Worm (Caenorhabditis elegans) whole organism, mixed stage, embryonic: ENCODE data around the gene C07D10.5.

ENCODE experiments used
- drap-1 ChIP-seq: fragments of 200-800 bp; sonication (Bioruptor generic); optimal IDR thresholded peaks from 3 replicates; lab custom pipeline; 2018; ENCODE audit warnings: mild to moderate bottlenecking, missing genetic modification characterization, missing compliant biosample characterization
- elt-3 ChIP-seq: fragments of 150-350 bp; optimal IDR thresholded peaks from 2 replicates; lab custom pipeline; 2014; ENCODE audit warnings: missing biosample characterization, missing genetic modification characterization
- nhr-237 ChIP-seq: fragments of 150-350 bp; optimal IDR thresholded peaks from 2 replicates; lab custom pipeline; 2014; ENCODE audit warnings: missing biosample characterization, missing genetic modification characterization
- pha-4 ChIP-seq: fragments of 150-350 bp; optimal IDR thresholded peaks from 2 replicates; lab custom pipeline; 2018; ENCODE audit warnings: missing biosample characterization, missing genetic modification reagents, missing genetic modification characterization
- sptf-1 ChIP-seq: sonication (generic microtip); optimal IDR thresholded peaks from 2 replicates; lab custom pipeline; 2017; ENCODE audit warnings: mild to moderate bottlenecking, missing genetic modification characterization, moderate library complexity, missing compliant biosample characterization
- ztf-11 ChIP-seq: fragments of 150-350 bp; optimal IDR thresholded peaks from 2 replicates; lab custom pipeline; 2014; ENCODE audit warnings: missing biosample characterization, missing genetic modification characterization

DNA sequence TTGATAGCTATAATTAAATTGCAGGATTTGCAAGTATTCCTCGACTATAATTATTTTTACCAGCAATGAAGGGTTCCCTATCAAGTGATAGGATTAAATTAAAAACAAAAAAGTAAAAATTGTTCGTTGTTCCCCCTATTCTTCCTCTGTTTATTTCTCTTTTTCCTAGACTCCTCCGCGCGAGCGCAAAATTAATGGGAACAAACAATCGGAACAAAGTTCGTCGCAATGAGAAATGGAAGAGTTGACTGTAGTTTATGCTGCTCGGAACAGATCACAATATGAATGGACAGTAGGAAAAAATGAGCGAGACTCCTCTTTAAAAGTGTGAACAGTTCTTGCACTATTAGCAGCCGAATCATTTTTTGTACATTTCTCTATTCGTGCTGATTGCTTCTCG is 40.7 kb upstream of the C07D10.5 start:
- TF ChIP-seq nhr-237, result no peak
- TF ChIP-seq drap-1, result no peak
- no peak for TF ChIP-seq elt-3 (tag; lab: Kevin White, UChicago)
- no peak for TF ChIP-seq pha-4 (tag; lab: Kevin White, UChicago)
- no peak for TF ChIP-seq ztf-11 (tag; lab: Kevin White, UChicago)
- no peak for TF ChIP-seq sptf-1 (tag; lab: Kevin White, UChicago)
